Worm (Caenorhabditis elegans): ENCODE data around the gene prdm-14.

The prdm-14 gene

ce11 chrX:9034310-9034709 is 11.7 kb upstream of the prdm-14 start, which contains the start of gene nep-22:
Gene nep-22 (plus strand): TSS chrX:9034554.
- no peak for TF ChIP-seq lin-11 (tag; optimal IDR thresholded peaks at IDR 0.05)
- peak; percentile 86 for TF ChIP-seq fos-1 (tag; optimal IDR thresholded peaks at IDR 0.05)

DNA sequence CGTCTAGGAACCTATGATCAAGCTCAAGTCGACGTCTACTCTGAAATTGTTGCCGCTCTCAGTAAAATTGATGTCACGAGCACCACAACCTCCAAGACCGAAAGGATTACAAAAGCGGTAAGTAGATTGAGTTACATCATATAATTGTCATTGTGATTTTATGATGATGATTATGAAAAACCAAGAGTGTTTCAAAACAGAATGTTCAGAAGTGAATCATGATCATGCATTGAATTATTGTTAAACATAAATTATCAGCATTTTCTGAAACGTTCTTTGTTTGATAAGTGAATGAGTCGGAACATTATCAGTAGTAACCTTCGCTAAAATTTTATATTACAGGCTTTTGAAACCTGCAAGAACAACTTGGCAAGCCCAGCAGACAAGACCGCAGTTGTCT is 10.9 kb upstream of the prdm-14 start:
- TF ChIP-seq nhr-129 (tag; optimal IDR thresholded peaks at IDR 0.05) (peak; percentile 50), snpc-4 (tag; optimal IDR thresholded peaks at IDR 0.05) (no peak), zag-1 (tag; optimal IDR thresholded peaks at IDR 0.05) (no peak), ztf-1 (GFP tag; conservative IDR thresholded peaks at IDR 0.05) (no peak), unc-39 (tag; optimal IDR thresholded peaks at IDR 0.05) (no peak), mab-5 (tag; optimal IDR thresholded peaks at IDR 0.05) (no peak), unc-55 (GFP tag; optimal IDR thresholded peaks at IDR 0.05) (no peak), skn-1 (tag; optimal IDR thresholded peaks at IDR 0.05) (peak; percentile 65), mbf-1 (tag; optimal IDR thresholded peaks at IDR 0.05) (no peak), fos-1 (tag; optimal IDR thresholded peaks at IDR 0.05) (peak; percentile 84), unc-62 (GFP tag; optimal IDR thresholded peaks at IDR 0.05) (no peak), crh-2 (tag; optimal IDR thresholded peaks at IDR 0.05) (peak; percentile 40)

ce11 chrX:9036237-9036636 is 9.8 kb upstream of the prdm-14 start:
- TF ChIP-seq peb-1 (tag; optimal IDR thresholded peaks at IDR 0.05) (no peak), fos-1 (tag; optimal IDR thresholded peaks at IDR 0.05) (peak; percentile 72), sma-9 (GFP tag; optimal IDR thresholded peaks at IDR 0.05) (peak; percentile 12), sma-9 (tag; optimal IDR thresholded peaks at IDR 0.05) (no peak), nhr-129 (tag; optimal IDR thresholded peaks at IDR 0.05) (no peak), elt-3 (tag; optimal IDR thresholded peaks at IDR 0.05) (no peak)

DNA sequence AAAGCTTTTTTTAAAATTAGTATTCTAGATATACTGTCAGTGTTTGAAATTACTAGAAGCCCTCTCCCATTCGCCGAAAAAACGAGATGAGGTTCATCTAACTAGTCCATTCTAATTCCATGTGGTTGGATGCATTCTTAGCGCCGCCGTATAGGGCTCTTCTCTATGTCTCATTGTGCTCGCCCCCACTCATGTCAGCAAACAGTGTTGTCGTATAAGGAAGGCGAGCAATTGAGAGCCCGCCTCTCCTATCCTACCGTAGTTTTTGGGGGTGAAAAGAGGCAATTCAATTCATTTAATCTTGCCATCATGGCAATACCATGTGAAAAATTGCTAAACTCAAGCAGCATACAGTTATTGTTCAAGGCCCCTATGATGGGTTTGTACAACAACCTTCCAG is 2.6 kb downstream of the prdm-14 start, which contains the start of gene F47E1.20:
Gene F47E1.20 (plus strand): TSS at position 301 of the 400 bp plus-strand sequence.
- TF ChIP-seq ZK546.5 (tag; optimal IDR thresholded peaks at IDR 0.05) (no peak), nhr-237 (tag; optimal IDR thresholded peaks at IDR 0.05) (no peak), unc-39 (tag; optimal IDR thresholded peaks at IDR 0.05) (no peak)

DNA sequence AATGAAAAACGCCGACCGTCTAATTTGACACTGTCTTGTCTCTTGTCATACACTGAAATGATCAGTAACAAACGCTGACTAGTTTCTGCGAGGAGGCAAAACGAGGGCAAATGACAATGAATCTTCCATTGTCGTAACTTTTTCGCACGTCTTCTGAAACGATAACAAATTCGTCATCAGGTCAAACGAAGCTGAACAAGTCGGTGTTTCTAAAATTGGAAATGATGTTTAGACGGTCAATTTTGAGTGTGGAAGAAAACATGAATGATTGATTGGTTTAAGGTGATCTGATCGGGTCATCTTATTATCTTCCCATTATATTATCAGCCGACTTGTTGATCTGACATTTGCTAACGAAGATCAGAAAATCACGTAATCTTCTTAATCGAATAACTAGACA is 7.4 kb downstream of the prdm-14 start:
- TF ChIP-seq nhr-10 (tag; optimal IDR thresholded peaks at IDR 0.05) (no peak), ztf-1 (GFP tag; conservative IDR thresholded peaks at IDR 0.05) (no peak), sma-3 (GFP tag; optimal IDR thresholded peaks at IDR 0.05) (peak; percentile 16), ceh-16 (tag; optimal IDR thresholded peaks at IDR 0.05) (no peak), ceh-82 (tag; optimal IDR thresholded peaks at IDR 0.05) (no peak), ama-1 (optimal IDR thresholded peaks at IDR 0.05) (no peak)

DNA sequence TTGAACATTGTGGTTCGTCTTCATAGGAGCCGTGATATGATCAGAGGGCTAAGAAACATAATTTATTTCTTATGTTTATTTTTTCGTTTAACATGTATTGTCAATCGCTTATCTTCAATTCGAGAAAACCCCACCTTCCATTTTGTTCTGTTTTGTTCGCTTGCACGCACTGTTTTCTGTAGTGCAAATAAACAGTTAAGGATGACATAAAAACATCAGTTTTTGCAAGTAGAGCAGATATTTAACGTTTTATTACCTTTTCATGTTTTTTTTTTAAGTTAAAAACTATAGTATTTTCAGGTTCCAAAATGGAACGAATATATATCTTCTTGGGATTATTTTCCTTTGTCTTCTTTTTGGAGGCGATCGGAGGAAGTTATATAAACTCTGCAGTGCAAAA is 11.3 kb downstream of the prdm-14 start, which contains the start of gene F47E1.2:
Gene F47E1.2 (plus strand): TSS at position 301 of the 400 bp plus-strand sequence.
- TF ChIP-seq nhr-25 (tag; optimal IDR thresholded peaks at IDR 0.05): no peak
- TF ChIP-seq ztf-1 (GFP tag; conservative IDR thresholded peaks at IDR 0.05): no peak
- no peak for TF ChIP-seq gmeb-1 (tag; optimal IDR thresholded peaks at IDR 0.05)
- no peak for TF ChIP-seq ztf-11 (tag; optimal IDR thresholded peaks at IDR 0.05)
- no peak for TF ChIP-seq mdl-1 (tag; optimal IDR thresholded peaks at IDR 0.05)
- no peak for TF ChIP-seq R02D3.7 (tag; optimal IDR thresholded peaks at IDR 0.05)
- no peak for TF ChIP-seq nhr-12 (tag; optimal IDR thresholded peaks at IDR 0.05)
- TF ChIP-seq nhr-6 (tag; optimal IDR thresholded peaks at IDR 0.05): no peak
- no peak for TF ChIP-seq nhr-237 (tag; optimal IDR thresholded peaks at IDR 0.05)
- TF ChIP-seq lin-13 (GFP tag; optimal IDR thresholded peaks at IDR 0.05): no peak
- no peak for TF ChIP-seq lin-39 (tag; optimal IDR thresholded peaks at IDR 0.05)
- TF ChIP-seq unc-55 (GFP tag; optimal IDR thresholded peaks at IDR 0.05): no peak
- no peak for TF ChIP-seq mbf-1 (tag; optimal IDR thresholded peaks at IDR 0.05)
- TF ChIP-seq ceh-16 (tag; optimal IDR thresholded peaks at IDR 0.05): no peak
- TF ChIP-seq ztf-4 (tag; optimal IDR thresholded peaks at IDR 0.05): no peak

All from whole organism, L2 larva.